Worm (Caenorhabditis elegans) whole organism, mixed stage, embryonic: ENCODE results near the gene T01B7.9.

ENCODE experiments used
- bed-3 ChIP-seq: fragments of 200-800 bp; sonication (Bioruptor generic); optimal IDR thresholded peaks from 3 replicates; lab custom pipeline; 2018; ENCODE audit warnings: mild to moderate bottlenecking, missing genetic modification characterization, moderate library complexity, missing compliant biosample characterization
- cnd-1 ChIP-seq: fragments of 200-800 bp; sonication (Bioruptor generic); optimal IDR thresholded peaks from 2 replicates; lab custom pipeline; 2018; ENCODE audit warnings: mild to moderate bottlenecking, missing genetic modification characterization, missing compliant biosample characterization
- drap-1 ChIP-seq: fragments of 200-800 bp; sonication (Bioruptor generic); optimal IDR thresholded peaks from 3 replicates; lab custom pipeline; 2018; ENCODE audit warnings: mild to moderate bottlenecking, missing genetic modification characterization, missing compliant biosample characterization
- elt-1 ChIP-seq: sonication (generic microtip); optimal IDR thresholded peaks from 2 replicates; lab custom pipeline; 2017; ENCODE audit warnings: missing genetic modification characterization, mild to moderate bottlenecking, missing compliant biosample characterization, antibody characterized with exemption, moderate library complexity, borderline replicate concordance; ENCODE audit not compliant: insufficient read depth
- elt-3 ChIP-seq: fragments of 150-350 bp; optimal IDR thresholded peaks from 2 replicates; lab custom pipeline; 2014; ENCODE audit warnings: missing biosample characterization, missing genetic modification characterization
- lin-32 ChIP-seq: fragments of 200-800 bp; sonication (Bioruptor generic); optimal IDR thresholded peaks from 2 replicates; lab custom pipeline; 2018; ENCODE audit warnings: mild to moderate bottlenecking, missing genetic modification characterization, missing compliant biosample characterization
- lsy-2 ChIP-seq: fragments of 150-350 bp; optimal IDR thresholded peaks from 2 replicates; lab custom pipeline; 2014; ENCODE audit warnings: missing biosample characterization, missing genetic modification characterization
- nhr-12 ChIP-seq: fragments of 150-350 bp; optimal IDR thresholded peaks from 2 replicates; lab custom pipeline; 2014; ENCODE audit warnings: missing biosample characterization, missing genetic modification characterization
- nhr-237 ChIP-seq: fragments of 150-350 bp; optimal IDR thresholded peaks from 2 replicates; lab custom pipeline; 2014; ENCODE audit warnings: missing biosample characterization, missing genetic modification characterization
- nhr-76 ChIP-seq: sonication (generic microtip); optimal IDR thresholded peaks from 2 replicates; lab custom pipeline; 2017; ENCODE audit warnings: missing biosample characterization, missing genetic modification characterization
- pha-4 ChIP-seq: fragments of 150-350 bp; optimal IDR thresholded peaks from 2 replicates; lab custom pipeline; 2018; ENCODE audit warnings: missing biosample characterization, missing genetic modification reagents, missing genetic modification characterization
- snpc-4 ChIP-seq: fragments of 150-350 bp; optimal IDR thresholded peaks from 2 replicates; lab custom pipeline; 2014; ENCODE audit warnings: missing biosample characterization, missing genetic modification characterization
- unc-62 ChIP-seq: fragments of 150-350 bp; optimal IDR thresholded peaks from 2 replicates; lab custom pipeline; 2014; ENCODE audit warnings: missing biosample characterization, missing genetic modification reagents, missing genetic modification characterization

DNA sequence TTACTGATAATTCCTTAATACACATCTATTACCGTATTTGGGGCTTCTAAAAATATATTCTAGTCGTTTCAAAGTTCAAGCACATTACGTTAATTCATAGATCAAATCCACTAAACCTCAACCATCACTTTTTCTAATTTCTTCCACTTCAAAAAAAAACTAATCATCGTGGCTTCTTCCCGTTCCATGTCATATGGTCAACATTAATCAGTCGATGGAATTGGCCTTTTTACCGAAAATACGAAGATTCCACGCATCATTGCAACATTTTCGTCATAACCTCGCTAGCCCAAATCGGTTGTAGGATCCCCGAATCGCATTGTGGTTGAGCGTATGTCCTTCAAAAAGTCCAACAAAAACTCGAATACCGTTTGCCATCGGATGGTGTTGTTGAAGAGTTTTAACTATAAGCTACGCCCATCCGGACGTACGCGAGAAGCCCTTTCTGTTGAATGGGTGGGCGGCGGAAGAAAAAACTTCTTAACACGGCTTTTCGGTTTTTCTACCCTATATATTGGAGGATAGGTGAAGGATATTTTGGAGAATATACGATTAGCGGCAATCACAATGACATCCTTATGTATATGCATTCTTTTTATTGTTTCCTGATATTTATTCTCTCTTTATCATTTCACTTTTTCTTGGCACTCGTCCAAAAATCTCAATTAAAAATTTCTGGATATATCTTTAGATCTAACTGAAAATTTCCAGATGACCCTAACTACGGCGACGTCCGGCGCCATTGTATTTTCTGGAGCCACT, 5.9 kb upstream of the T01B7.9 start, which contains the start of gene rol-6:
- TF ChIP-seq lin-32 (GFP tag; lab: Kevin White, UChicago), result no peak
- TF ChIP-seq pha-4 (tag; lab: Kevin White, UChicago), result peak; percentile 96
- TF ChIP-seq lsy-2 (tag; lab: Kevin White, UChicago), result no peak
- TF ChIP-seq nhr-12 (tag; lab: Kevin White, UChicago), result no peak
- TF ChIP-seq elt-3 (tag; lab: Kevin White, UChicago), result no peak
- TF ChIP-seq nhr-237 (tag; lab: Kevin White, UChicago), result no peak
- no peak for TF ChIP-seq unc-62 (GFP tag; lab: Kevin White, UChicago)
- no peak for TF ChIP-seq drap-1 (GFP tag; lab: Kevin White, UChicago)
- TF ChIP-seq elt-1, result no peak
- no peak for TF ChIP-seq snpc-4 (tag; lab: Kevin White, UChicago)
- TF ChIP-seq bed-3 (GFP tag; lab: Kevin White, UChicago), result no peak
- no peak for TF ChIP-seq cnd-1
- TF ChIP-seq nhr-76 (tag; lab: Kevin White, UChicago), result no peak
